3 fruit fly cellular contexts compared by ENCODE assay signal in the genomic region with DNA sequence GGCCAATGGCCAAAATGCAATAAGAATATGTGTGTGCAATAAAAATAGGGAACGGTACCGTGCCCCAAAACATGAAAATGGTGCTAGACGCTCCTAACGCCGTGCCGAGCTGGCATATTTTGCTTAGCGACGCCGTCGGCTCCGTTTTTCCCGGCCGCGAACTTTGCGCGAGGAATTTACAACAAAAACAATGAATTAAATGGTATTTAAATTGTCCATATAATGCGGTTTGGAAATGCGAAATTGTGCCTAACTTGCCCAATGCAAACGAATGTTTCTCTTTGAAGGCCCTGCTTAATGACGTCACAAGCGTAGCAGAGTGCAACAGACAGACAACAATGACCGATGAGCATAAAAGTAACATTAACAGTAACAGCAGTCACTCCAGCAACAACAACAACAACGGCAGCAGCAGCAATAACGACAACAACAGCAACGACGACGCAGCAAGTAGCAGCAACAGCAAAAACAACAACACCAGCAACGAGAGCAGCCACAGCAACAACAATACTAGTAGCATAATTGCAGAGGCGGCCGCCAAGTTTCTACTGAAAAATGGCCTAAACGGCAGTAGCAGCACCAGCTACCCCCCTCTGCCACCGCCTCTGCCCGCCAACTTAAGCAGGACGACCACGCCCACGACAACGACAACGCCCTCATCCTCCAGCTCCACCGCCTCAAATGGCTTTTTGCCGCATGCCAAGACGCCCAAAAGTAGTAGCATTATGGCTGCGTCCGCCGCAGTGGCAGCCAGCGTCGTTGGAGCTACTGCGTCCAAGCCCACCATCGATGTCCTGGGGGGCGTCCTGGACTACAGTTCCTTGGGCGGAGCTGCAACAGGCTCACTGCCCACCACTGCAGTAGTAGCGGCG.
TF ChIP-seq lines count a peak whose summit lies in the region.

No protein-coding gene starts in this region.

- no peak for TF ChIP-seq CTCF in whole organism, embryonic (GFP tag; optimal IDR thresholded peaks at IDR 0.05; lab: Kevin White, UChicago)

TF ChIP-seq in whole organism, embryonic, 481 proteins besides CTCF, POLR2A, EP300 and RAD21 (continues in another document):
- no peak for TF ChIP-seq Vsx1 (GFP tag; optimal IDR thresholded peaks at IDR 0.05; lab: Kevin White, UChicago)
- TF ChIP-seq CG8478 (optimal IDR thresholded peaks at IDR 0.05; lab: Kevin White, UChicago): peak; percentile 62
- TF ChIP-seq Med (GFP tag; lab: Kevin White, UChicago): peak; percentile 61
- peak in 1 of 2 experiments; percentile 12 for TF ChIP-seq Trl (optimal IDR thresholded peaks at IDR 0.05; lab: Kevin White, UChicago)
- TF ChIP-seq Trl (GFP tag; optimal IDR thresholded peaks at IDR 0.05; lab: Kevin White, UChicago): no peak
- TF ChIP-seq CG4360 (GFP tag; IDR thresholded peaks at IDR 0.05; lab: Robert Waterston, UW): peak; percentile 98
- peak; percentile 46; the same call in 1 of the 3 replicates for TF ChIP-seq Aef1 (GFP tag; IDR thresholded peaks at IDR 0.05; lab: Robert Waterston, UW)
- TF ChIP-seq CG18011 (GFP tag; optimal IDR thresholded peaks at IDR 0.05; lab: Kevin White, UChicago): no peak
- TF ChIP-seq Lpt (GFP tag; optimal IDR thresholded peaks at IDR 0.05; lab: Kevin White, UChicago): no peak
- no peak for TF ChIP-seq CG8290 (GFP tag; optimal IDR thresholded peaks at IDR 0.05; lab: Kevin White, UChicago)
- TF ChIP-seq CG8290 (tag; optimal IDR thresholded peaks at IDR 0.05; lab: Kevin White, UChicago): no peak
- peak; percentile 99 for TF ChIP-seq sd (tag; optimal IDR thresholded peaks at IDR 0.05; lab: Kevin White, UChicago)
- no peak for TF ChIP-seq CG4404 (GFP tag; IDR thresholded peaks at IDR 0.05; lab: Robert Waterston, UW)
- TF ChIP-seq Jarid2 (GFP tag; optimal IDR thresholded peaks at IDR 0.05; lab: Kevin White, UChicago): no peak
- TF ChIP-seq CG4730 (GFP tag; IDR thresholded peaks at IDR 0.05; lab: Robert Waterston, UW): no peak
- TF ChIP-seq slbo (GFP tag; IDR thresholded peaks at IDR 0.05; lab: Robert Waterston, UW): no peak
- no peak for TF ChIP-seq pb (GFP tag; optimal IDR thresholded peaks at IDR 0.05; lab: Kevin White, UChicago)
- TF ChIP-seq Sry-β (GFP tag; optimal IDR thresholded peaks at IDR 0.05; lab: Kevin White, UChicago): no peak
- no peak for TF ChIP-seq CG11398 (GFP tag; optimal IDR thresholded peaks at IDR 0.05; lab: Kevin White, UChicago)
- TF ChIP-seq CG2875 (GFP tag; optimal IDR thresholded peaks at IDR 0.05; lab: Kevin White, UChicago): no peak
- peak; percentile 52 for TF ChIP-seq Elba2 (GFP tag; optimal IDR thresholded peaks at IDR 0.05; lab: Kevin White, UChicago)
- no peak for TF ChIP-seq MTF-1 (GFP tag; optimal IDR thresholded peaks at IDR 0.05; lab: Kevin White, UChicago; ENCODE audit: borderline replicate concordance)
- TF ChIP-seq CG31441 (GFP tag; IDR thresholded peaks at IDR 0.05; lab: Robert Waterston, UW): no peak
- TF ChIP-seq ranshi (GFP tag; IDR thresholded peaks at IDR 0.05; lab: Robert Waterston, UW): no peak
- TF ChIP-seq ase (GFP tag; IDR thresholded peaks at IDR 0.05; lab: Robert Waterston, UW): 0 out of 3 replicates have a peak, but pooled peaks have one; percentile 19
- TF ChIP-seq CG6791 (GFP tag; IDR thresholded peaks at IDR 0.05; lab: Robert Waterston, UW; ENCODE audit: partially characterized antibody): no peak
- peak in 1 of 2 experiments; percentile 7 for TF ChIP-seq Pdp1 (GFP tag; optimal IDR thresholded peaks at IDR 0.05; lab: Kevin White, UChicago)

TF ChIP-seq in whole organism, pupa, 21 proteins besides CTCF, POLR2A, EP300 and RAD21:
- TF ChIP-seq CG32121 (GFP tag; IDR thresholded peaks at IDR 0.05; lab: Robert Waterston, UW): no peak
- no peak for TF ChIP-seq rn (GFP tag; IDR thresholded peaks at IDR 0.05; lab: Robert Waterston, UW)
- TF ChIP-seq CG9948 (tag; optimal IDR thresholded peaks at IDR 0.05; lab: Kevin White, UChicago): peak; percentile 29
- no peak for TF ChIP-seq CG8301 (tag; optimal IDR thresholded peaks at IDR 0.05; lab: Kevin White, UChicago)

TF ChIP-seq in whole organism, wandering third instar larva, 38 proteins besides CTCF, POLR2A, EP300 and RAD21:
- TF ChIP-seq psq (GFP tag; optimal IDR thresholded peaks at IDR 0.05; lab: Kevin White, UChicago) (peak; percentile 9), lola (GFP tag; optimal IDR thresholded peaks at IDR 0.05; lab: Kevin White, UChicago) (no peak)
